Worm (Caenorhabditis elegans) whole organism, L4 larva: ENCODE results near the gene F10A3.4.

Experiments used
- ama-1 ChIP-seq: fragments of 150-350 bp; optimal IDR thresholded peaks from 2 replicates; lab custom pipeline; 2014; ENCODE audit warnings: inconsistent platforms, mixed read lengths
- dmd-6 ChIP-seq: fragments of 200-800 bp; sonication (Bioruptor generic); IDR thresholded peaks from 2 replicates; pipeline ENCODE4 v1.3.6; 2022; ENCODE audit warnings: missing genetic modification reagents, missing genetic modification characterization, missing compliant biosample characterization
- gei-8 ChIP-seq: fragments of 200-800 bp; sonication (Bioruptor generic); optimal IDR thresholded peaks from 2 replicates; lab custom pipeline; 2018; ENCODE audit warnings: mild to moderate bottlenecking, missing genetic modification characterization, missing compliant biosample characterization
- jun-1 ChIP-seq: fragments of 150-350 bp; optimal IDR thresholded peaks from 2 replicates; lab custom pipeline; 2014; ENCODE audit warnings: missing biosample characterization, missing genetic modification reagents, missing genetic modification characterization
- pha-4 ChIP-seq, 2 experiments: fragments of 150-350 bp in 1 of 2; fragments of 200-800 bp in 1 of 2; sonication (Bioruptor generic) in 1 of 2; IDR thresholded peaks in 1 of 2; optimal IDR thresholded peaks in 1 of 2; 2 replicates each; pipeline versions ENCODE4 v1.3.6 to Lab custom; 2014 to 2022; ENCODE audit warnings: missing genetic modification characterization in 2 of 2, missing genetic modification reagents in 2 of 2, missing biosample characterization in 1 of 2, missing compliant biosample characterization in 1 of 2
- unc-39 ChIP-seq: sonication (generic microtip); optimal IDR thresholded peaks from 2 replicates; lab custom pipeline; 2017; ENCODE audit warnings: missing biosample characterization, missing genetic modification characterization
- ztf-7 ChIP-seq: fragments of 150-350 bp; optimal IDR thresholded peaks from 2 replicates; lab custom pipeline; 2014; ENCODE audit warnings: missing biosample characterization, missing genetic modification characterization

ce11 chrV:16145009-16145408, 3.9 kb upstream of the F10A3.4 start:
- TF ChIP-seq pha-4 (GFP tag; IDR thresholded peaks at IDR 0.05; lab: Robert Waterston, UW): no peak
- no peak for TF ChIP-seq pha-4 (tag; optimal IDR thresholded peaks at IDR 0.05; lab: Kevin White, UChicago)
- TF ChIP-seq gei-8 (GFP tag; lab: Kevin White, UChicago): no peak
- no peak for TF ChIP-seq unc-39 (tag; lab: Kevin White, UChicago)
- TF ChIP-seq dmd-6 (GFP tag; lab: Robert Waterston, UW): no peak
- no peak for TF ChIP-seq ama-1 (lab: Kevin White, UChicago)
- no peak for TF ChIP-seq jun-1 (tag; lab: Kevin White, UChicago)
- no peak for TF ChIP-seq ztf-7
